Fruit fly (Drosophila melanogaster) whole organism, embryonic: ENCODE measurements around the gene Rad9.

Experiments used
- Aef1 ChIP-seq: fragments of 200-800 bp; sonication (Bioruptor generic); IDR thresholded peaks from 3 replicates; pipeline ENCODE4 v1.3.6; 2022; ENCODE audit warnings: missing biosample characterization, missing genetic modification characterization
- CG10366 ChIP-seq: fragments of 200-800 bp; sonication (Bioruptor generic); IDR thresholded peaks from 2 replicates; pipeline ENCODE4 v1.3.6; 2022; ENCODE audit warnings: missing biosample characterization, missing genetic modification characterization
- CG12071 ChIP-seq: fragments of 200-800 bp; sonication (Bioruptor generic); optimal IDR thresholded peaks from 3 replicates; lab custom pipeline; 2018; ENCODE audit warnings: missing biosample characterization, mild to moderate bottlenecking, missing genetic modification characterization
- CG13296 ChIP-seq: fragments of 200-800 bp; sonication (Bioruptor generic); optimal IDR thresholded peaks from 3 replicates; lab custom pipeline; 2018; ENCODE audit warnings: missing biosample characterization, mild to moderate bottlenecking, missing genetic modification characterization
- CG13894 ChIP-seq: fragments of 200-800 bp; sonication (Bioruptor generic); optimal IDR thresholded peaks from 3 replicates; lab custom pipeline; 2018; ENCODE audit warnings: missing biosample characterization, mild to moderate bottlenecking, missing genetic modification characterization, moderate library complexity
- CG14710 ChIP-seq: fragments of 200-800 bp; sonication (Bioruptor generic); optimal IDR thresholded peaks from 3 replicates; lab custom pipeline; 2019; ENCODE audit warnings: missing biosample characterization, mild to moderate bottlenecking, missing genetic modification characterization, moderate library complexity
- CG14965 ChIP-seq: fragments of 200-800 bp; sonication (Bioruptor generic); optimal IDR thresholded peaks from 2 replicates; lab custom pipeline; 2016; ENCODE audit warnings: missing biosample characterization, missing genetic modification characterization, borderline replicate concordance
- CG15514 ChIP-seq: fragments of 200-800 bp; sonication (Bioruptor generic); optimal IDR thresholded peaks from 3 replicates; lab custom pipeline; 2017; ENCODE audit warnings: missing biosample characterization, missing genetic modification characterization, mild to moderate bottlenecking, moderate library complexity, missing genetic modification reagents
- CG15696 ChIP-seq: fragments of 200-800 bp; sonication (Bioruptor generic); optimal IDR thresholded peaks from 2 replicates; lab custom pipeline; 2019; ENCODE audit warnings: missing biosample characterization, mild to moderate bottlenecking, missing genetic modification characterization, moderate library complexity
- CG17829 ChIP-seq: fragments of 200-800 bp; optimal IDR thresholded peaks from 2 replicates; lab custom pipeline; 2019; ENCODE audit warnings: missing biosample characterization, mild to moderate bottlenecking, missing genetic modification characterization, moderate library complexity
- CG1792 ChIP-seq: fragments of 200-800 bp; sonication (Bioruptor generic); optimal IDR thresholded peaks from 2 replicates; lab custom pipeline; 2016; ENCODE audit warnings: missing biosample characterization, missing genetic modification characterization
- CG2129 ChIP-seq: fragments of 200-800 bp; sonication (Bioruptor generic); IDR thresholded peaks from 2 replicates; pipeline ENCODE4 v1.3.6; 2022; ENCODE audit warnings: missing biosample characterization, missing genetic modification characterization; ENCODE audit not compliant: partially characterized antibody
- CG2199 ChIP-seq: fragments of 200-800 bp; sonication (Bioruptor generic); IDR thresholded peaks from 3 replicates; pipeline ENCODE4 v1.3.6; 2022; ENCODE audit warnings: missing biosample characterization, missing genetic modification characterization
- CG3847 ChIP-seq: fragments of 200-800 bp; sonication (Bioruptor generic); IDR thresholded peaks from 2 replicates; pipeline ENCODE4 v1.3.6; 2022; ENCODE audit warnings: missing biosample characterization, missing genetic modification characterization
- CG43689 ChIP-seq: fragments of 200-800 bp; sonication (Bioruptor generic); IDR thresholded peaks from 2 replicates; pipeline ENCODE4 v1.3.6; 2022; ENCODE audit warnings: missing biosample characterization, missing genetic modification characterization
- CG7839 ChIP-seq: fragments of 200-800 bp; sonication (Bioruptor generic); optimal IDR thresholded peaks from 3 replicates; lab custom pipeline; 2018; ENCODE audit warnings: missing biosample characterization, mild to moderate bottlenecking, missing genetic modification characterization, moderate library complexity
- CG8281 ChIP-seq: fragments of 200-800 bp; sonication (Bioruptor generic); optimal IDR thresholded peaks from 2 replicates; lab custom pipeline; 2018; ENCODE audit warnings: missing biosample characterization, mild to moderate bottlenecking, missing genetic modification characterization, moderate library complexity
- CG9817 ChIP-seq: fragments of 200-800 bp; sonication (Bioruptor generic); optimal IDR thresholded peaks from 2 replicates; lab custom pipeline; 2018; ENCODE audit warnings: missing biosample characterization, mild to moderate bottlenecking, missing genetic modification characterization, moderate library complexity
- Dbx ChIP-seq: fragments of 200-800 bp; sonication (Bioruptor generic); IDR thresholded peaks from 3 replicates; pipeline ENCODE4 v1.3.6; 2022; ENCODE audit warnings: missing biosample characterization, missing genetic modification characterization
- Dip2 ChIP-seq: fragments of 200-800 bp; sonication (Bioruptor generic); IDR thresholded peaks from 2 replicates; pipeline ENCODE4 v1.3.6; 2022; ENCODE audit warnings: missing biosample characterization, missing genetic modification characterization
- Dll ChIP-seq: fragments of 200-800 bp; sonication (Bioruptor generic); IDR thresholded peaks from 4 replicates; pipeline ENCODE4 v1.3.6; 2022; ENCODE audit warnings: missing biosample characterization, missing genetic modification characterization; ENCODE audit not compliant: partially characterized antibody
- Elba2 ChIP-seq: fragments of 200-800 bp; sonication (Bioruptor generic); optimal IDR thresholded peaks from 3 replicates; lab custom pipeline; 2016; ENCODE audit warnings: missing biosample characterization, missing genetic modification characterization
- Ets65A ChIP-seq: fragments of 200-800 bp; sonication (Bioruptor generic); peaks from one replicate; lab custom pipeline; 2016; ENCODE audit warnings: missing biosample characterization, missing genetic modification characterization
- Ets97D ChIP-seq: fragments of 200-800 bp; sonication (Bioruptor generic); optimal IDR thresholded peaks from 3 replicates; lab custom pipeline; 2016; ENCODE audit warnings: missing biosample characterization, missing genetic modification characterization
- Fer3 ChIP-seq: fragments of 200-800 bp; sonication (Bioruptor generic); optimal IDR thresholded peaks from 2 replicates; lab custom pipeline; 2018; ENCODE audit warnings: missing biosample characterization, mild to moderate bottlenecking, missing genetic modification characterization, moderate library complexity
- HmgD ChIP-seq: fragments of 200-800 bp; sonication (Bioruptor generic); optimal IDR thresholded peaks from 3 replicates; lab custom pipeline; 2016; ENCODE audit warnings: missing biosample characterization, missing genetic modification characterization
- MTF-1 ChIP-seq: fragments of 200-800 bp; sonication (Bioruptor generic); optimal IDR thresholded peaks from 2 replicates; lab custom pipeline; 2018; ENCODE audit warnings: missing biosample characterization, mild to moderate bottlenecking, missing genetic modification characterization, borderline replicate concordance
- Max ChIP-seq: fragments of 200-800 bp; sonication (Bioruptor generic); optimal IDR thresholded peaks from 2 replicates; lab custom pipeline; 2016; ENCODE audit warnings: missing biosample characterization, mild to moderate bottlenecking, missing genetic modification characterization
- NK7.1 ChIP-seq: fragments of 200-800 bp; sonication (Bioruptor generic); optimal IDR thresholded peaks from 3 replicates; lab custom pipeline; 2016; ENCODE audit warnings: missing biosample characterization, missing genetic modification characterization
- Oaz ChIP-seq: fragments of 200-800 bp; sonication (Bioruptor generic); IDR thresholded peaks from 2 replicates; pipeline ENCODE4 v1.3.6; 2022; ENCODE audit warnings: missing biosample characterization, missing genetic modification characterization
- Spps ChIP-seq: fragments of 200-800 bp; sonication (Bioruptor generic); optimal IDR thresholded peaks from 2 replicates; lab custom pipeline; 2018; ENCODE audit warnings: missing biosample characterization, mild to moderate bottlenecking, missing genetic modification characterization
- Sry-β ChIP-seq: fragments of 200-800 bp; sonication (Bioruptor generic); optimal IDR thresholded peaks from 2 replicates; lab custom pipeline; 2018; ENCODE audit warnings: missing biosample characterization, mild to moderate bottlenecking, missing genetic modification characterization, moderate library complexity
- Stat92E ChIP-seq, 3 experiments: fragments of >200 bp in 2 of 3; fragments of 200-800 bp in 1 of 3; sonication (Bioruptor generic) in 1 of 3; optimal IDR thresholded peaks; 2 replicates each; lab custom pipeline; 2017 to 2019; ENCODE audit warnings: missing biosample characterization in 3 of 3, missing genetic modification characterization in 3 of 3, mild to moderate bottlenecking in 1 of 3, moderate library complexity in 1 of 3
- Usf ChIP-seq: fragments of 200-800 bp; sonication (Bioruptor generic); optimal IDR thresholded peaks from 2 replicates; lab custom pipeline; 2017; ENCODE audit warnings: missing genotype, missing biosample characterization, missing genetic modification characterization
- amos ChIP-seq: fragments of 200-800 bp; sonication (Bioruptor generic); IDR thresholded peaks from 2 replicates; pipeline ENCODE4 v1.3.6; 2022; ENCODE audit warnings: missing biosample characterization, missing genetic modification characterization; ENCODE audit not compliant: partially characterized antibody
- ato ChIP-seq: fragments of 200-800 bp; sonication (Bioruptor generic); IDR thresholded peaks from 2 replicates; pipeline ENCODE4 v1.3.6; 2022; ENCODE audit warnings: missing biosample characterization, missing genetic modification characterization; ENCODE audit not compliant: partially characterized antibody
- cg ChIP-seq: fragments of 200-800 bp; sonication (Bioruptor generic); optimal IDR thresholded peaks from 3 replicates; lab custom pipeline; 2019; ENCODE audit warnings: missing biosample characterization, mild to moderate bottlenecking, missing genetic modification characterization, moderate library complexity
- crc ChIP-seq: fragments of 200-800 bp; sonication (Bioruptor generic); optimal IDR thresholded peaks from 2 replicates; lab custom pipeline; 2016; ENCODE audit warnings: missing biosample characterization, missing genetic modification characterization
- dan ChIP-seq: fragments of 200-800 bp; sonication (Bioruptor generic); IDR thresholded peaks from 2 replicates; pipeline ENCODE4 v1.3.6; 2022; ENCODE audit warnings: missing biosample characterization, missing genetic modification characterization
- dmrt99B ChIP-seq: fragments of 200-800 bp; sonication (Bioruptor generic); optimal IDR thresholded peaks from 2 replicates; lab custom pipeline; 2018; ENCODE audit warnings: missing biosample characterization, mild to moderate bottlenecking, missing genetic modification characterization, moderate library complexity
- gsb-n ChIP-seq: fragments of 200-800 bp; sonication (Bioruptor generic); optimal IDR thresholded peaks from 3 replicates; lab custom pipeline; 2018; ENCODE audit warnings: missing biosample characterization, mild to moderate bottlenecking, missing genetic modification characterization
- h ChIP-seq: fragments of >200 bp; optimal IDR thresholded peaks from 2 replicates; lab custom pipeline; 2017
- insv ChIP-seq, 2 experiments: fragments of 200-800 bp; sonication (Bioruptor generic); optimal IDR thresholded peaks; 3 replicates each; lab custom pipeline; 2016 to 2018; ENCODE audit warnings: missing biosample characterization in 2 of 2, missing genetic modification characterization in 2 of 2
- lab ChIP-seq: fragments of 200-800 bp; sonication (Bioruptor generic); optimal IDR thresholded peaks from 3 replicates; lab custom pipeline; 2017; ENCODE audit warnings: missing biosample characterization, missing genetic modification characterization, mild to moderate bottlenecking, moderate library complexity, missing genetic modification reagents
- nmo ChIP-seq: fragments of 200-800 bp; sonication (Bioruptor generic); optimal IDR thresholded peaks from 2 replicates; lab custom pipeline; 2018; ENCODE audit warnings: missing biosample characterization, mild to moderate bottlenecking, missing genetic modification characterization, moderate library complexity
- pho ChIP-seq: fragments of 200-800 bp; sonication (Bioruptor generic); optimal IDR thresholded peaks from 2 replicates; lab custom pipeline; 2016; ENCODE audit warnings: missing biosample characterization, missing genetic modification characterization
- row ChIP-seq: fragments of 200-800 bp; sonication (Bioruptor generic); IDR thresholded peaks from 3 replicates; pipeline ENCODE4 v1.3.6; 2022; ENCODE audit warnings: missing biosample characterization, missing genetic modification characterization
- trem ChIP-seq: fragments of 200-800 bp; optimal IDR thresholded peaks from 3 replicates; lab custom pipeline; 2019; ENCODE audit warnings: missing biosample characterization, mild to moderate bottlenecking, missing genetic modification characterization, moderate library complexity
- vnd ChIP-seq: fragments of 200-800 bp; sonication (Bioruptor generic); IDR thresholded peaks from 3 replicates; pipeline ENCODE4 v1.3.6; 2022; ENCODE audit warnings: missing biosample characterization, missing genetic modification characterization; ENCODE audit not compliant: partially characterized antibody

The Rad9 gene

DNA sequence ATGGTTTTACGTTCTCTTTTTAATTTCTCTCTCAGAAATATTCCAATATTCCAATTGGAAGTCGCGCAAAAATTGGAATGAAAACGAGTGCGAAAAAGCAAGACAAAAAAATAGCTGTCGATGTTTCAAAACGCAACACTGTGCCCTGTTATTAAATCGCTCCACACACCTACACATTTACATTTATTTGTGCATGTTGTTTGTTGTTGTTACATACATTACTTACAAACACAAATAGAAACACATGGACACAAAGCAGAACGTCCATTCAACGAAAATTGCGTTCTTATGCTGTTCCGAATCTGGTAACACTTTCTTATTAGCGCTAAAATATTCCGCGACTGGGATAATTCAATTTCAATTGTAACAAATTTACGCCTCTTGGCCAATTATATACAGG, 31.1 kb downstream of the Rad9 start (continued):
- TF ChIP-seq CG8281 (tag; lab: Kevin White, UChicago): no peak
- TF ChIP-seq CG7839 (tag; lab: Kevin White, UChicago): no peak
- no peak for TF ChIP-seq CG13894 (tag; lab: Kevin White, UChicago)
- TF ChIP-seq Dll: 0 out of 4 replicates have a peak, but pooled peaks have one; percentile 17
- peak; percentile 46 for TF ChIP-seq Sry-β
- no peak for TF ChIP-seq HmgD (GFP tag; lab: Kevin White, UChicago)
- peak; percentile 67 for TF ChIP-seq Elba2 (GFP tag; lab: Kevin White, UChicago)
- no peak for TF ChIP-seq Ets65A (GFP tag; lab: Kevin White, UChicago)
- no peak for TF ChIP-seq nmo (GFP tag; lab: Kevin White, UChicago)
- TF ChIP-seq Usf: no peak
- no peak for TF ChIP-seq CG15514 (GFP tag; lab: Kevin White, UChicago)
- TF ChIP-seq trem: no peak
- TF ChIP-seq cg: peak; percentile 73
- TF ChIP-seq ato (GFP tag; lab: Robert Waterston, UW): no peak

DNA sequence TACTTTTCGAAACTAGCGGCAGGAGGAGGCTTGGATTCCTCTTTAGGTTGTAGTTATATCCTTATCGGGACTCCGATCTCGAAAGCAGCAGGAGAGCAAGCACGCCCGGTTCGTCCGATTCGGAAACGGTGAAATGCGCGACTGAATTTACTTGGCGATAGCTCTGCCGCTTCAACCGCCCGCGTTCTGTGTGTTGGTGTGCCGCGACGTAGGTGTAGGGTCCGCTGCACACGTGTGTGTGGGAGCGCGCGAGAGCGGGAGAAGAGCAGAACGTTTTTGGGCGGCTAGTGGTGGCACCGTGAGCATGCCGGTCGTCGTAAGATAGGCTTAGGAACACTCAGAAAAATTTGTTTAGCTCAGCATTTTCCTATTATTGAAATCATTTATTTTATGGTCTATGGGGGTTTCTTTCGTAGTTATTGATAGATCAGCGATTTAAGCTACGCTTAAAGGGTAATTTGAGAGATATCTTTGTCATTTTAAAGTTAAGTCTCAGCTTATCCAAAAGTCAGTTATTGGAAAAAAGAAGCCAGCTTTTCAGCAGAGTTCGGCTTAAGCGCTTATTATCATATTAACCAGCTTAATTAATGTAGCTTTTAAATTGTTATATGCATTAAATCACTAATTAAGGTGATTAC, 31.9 kb downstream of the Rad9 start:
- TF ChIP-seq CG12071 (GFP tag; lab: Kevin White, UChicago) (no peak), Dip2 (GFP tag; lab: Robert Waterston, UW) (no peak), Stat92E (GFP tag; optimal IDR thresholded peaks at IDR 0.05; lab: Kevin White, UChicago) (peak in 1 of 3 experiments; percentile 12), Fer3 (tag; lab: Kevin White, UChicago) (no peak), CG14710 (tag; lab: Kevin White, UChicago) (no peak), CG1792 (GFP tag; lab: Kevin White, UChicago) (no peak), CG3847 (GFP tag; lab: Robert Waterston, UW) (no peak), CG17829 (tag; lab: Kevin White, UChicago) (peak; percentile 39), insv (GFP tag; optimal IDR thresholded peaks at IDR 0.05; lab: Kevin White, UChicago) (peak in 1 of 2 experiments; percentile 59), CG2129 (GFP tag; lab: Robert Waterston, UW) (no peak), CG43689 (no peak), Ets65A (GFP tag; lab: Kevin White, UChicago) (peak; percentile 20), CG14965 (GFP tag; lab: Kevin White, UChicago) (no peak), crc (GFP tag; lab: Kevin White, UChicago) (no peak), CG9817 (tag; lab: Kevin White, UChicago) (no peak), pho (GFP tag; lab: Kevin White, UChicago) (no peak), NK7.1 (GFP tag; lab: Kevin White, UChicago) (peak; percentile 44), CG13296 (peak; percentile 10), CG2199 (GFP tag; lab: Robert Waterston, UW) (no peak), CG10366 (GFP tag; lab: Robert Waterston, UW) (no peak), vnd (GFP tag; lab: Robert Waterston, UW) (no peak), Oaz (GFP tag; lab: Robert Waterston, UW) (no peak), Max (no peak), dan (no peak), row (GFP tag; lab: Robert Waterston, UW) (no peak), gsb-n (tag; lab: Kevin White, UChicago) (no peak), Sry-β (no peak), dmrt99B (tag; lab: Kevin White, UChicago) (peak; percentile 33), amos (GFP tag; lab: Robert Waterston, UW) (no peak), MTF-1 (GFP tag; lab: Kevin White, UChicago) (no peak), CG15696 (tag; lab: Kevin White, UChicago) (no peak), h (lab: Kevin White, UChicago) (no peak), Spps (tag; lab: Kevin White, UChicago) (no peak), Dbx (GFP tag; lab: Robert Waterston, UW) (no peak), Ets97D (no peak), Aef1 (GFP tag; lab: Robert Waterston, UW) (no peak), lab (GFP tag; lab: Kevin White, UChicago) (peak; percentile 44)
